Fruit fly (Drosophila melanogaster) whole organism, adult: Measurements from ENCODE around the gene CG14840.

Experiments
- CG1620 ChIP-seq: fragments of 200-800 bp; sonication (Bioruptor generic); optimal IDR thresholded peaks from 2 replicates; lab custom pipeline; 2016; ENCODE audit warnings: missing biosample characterization, missing genetic modification characterization
- CG33017 ChIP-seq: fragments of 200-800 bp; sonication (Bioruptor generic); optimal IDR thresholded peaks from 2 replicates; lab custom pipeline; 2018; ENCODE audit warnings: missing biosample characterization, mild to moderate bottlenecking, missing genetic modification characterization, moderate library complexity
- CG7045 ChIP-seq: fragments of 200-800 bp; sonication (Bioruptor generic); optimal IDR thresholded peaks from 2 replicates; lab custom pipeline; 2017; ENCODE audit warnings: missing biosample characterization, mild to moderate bottlenecking, missing genetic modification characterization
- Clk ChIP-seq: fragments of 200-800 bp; sonication (Bioruptor generic); optimal IDR thresholded peaks from 2 replicates; lab custom pipeline; 2017; ENCODE audit warnings: missing biosample characterization, missing genetic modification characterization
- cic ChIP-seq: fragments of 200-800 bp; sonication (Bioruptor generic); optimal IDR thresholded peaks from 2 replicates; lab custom pipeline; 2017; ENCODE audit warnings: missing biosample characterization, mild to moderate bottlenecking, missing genetic modification characterization, moderate library complexity
- cnc ChIP-seq, 2 experiments: fragments of >200 bp; optimal IDR thresholded peaks; 2 replicates each; lab custom pipeline; 2017

- TF ChIP-seq cnc (optimal IDR thresholded peaks at IDR 0.05; lab: Kevin White, UChicago) (no peak), cic (GFP tag; lab: Kevin White, UChicago) (peak; percentile 36), CG7045 (GFP tag; lab: Kevin White, UChicago) (no peak), Clk (GFP tag; lab: Kevin White, UChicago) (no peak), CG1620 (GFP tag; lab: Kevin White, UChicago) (no peak), CG33017 (tag; lab: Kevin White, UChicago) (no peak)
These were observed 40.9 kb downstream of the CG14840 start, which contains the start of gene CG31326 for dm6 chr3R:14220105-14220504.
